Fruit fly (Drosophila melanogaster): ENCODE data around the gene CG31909.

Gene CG31909

DNA sequence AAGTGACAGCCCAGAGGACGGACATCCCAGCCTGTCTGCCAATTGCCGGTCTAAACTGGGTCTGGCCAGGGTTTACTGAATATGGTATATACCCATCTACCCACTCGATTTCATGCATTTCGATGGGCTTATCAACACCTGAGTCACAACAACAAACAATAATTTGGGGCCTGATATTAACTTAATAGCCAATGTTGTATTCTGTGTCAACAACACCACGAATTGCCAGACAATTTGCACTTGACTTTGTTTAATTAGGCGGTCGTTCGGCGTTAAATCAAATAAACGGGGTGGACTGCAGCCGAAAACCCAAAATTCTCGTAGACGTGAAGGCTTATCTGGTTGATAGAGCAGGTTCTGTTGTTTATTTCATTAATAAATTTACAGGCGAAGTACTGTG, 18.0 kb upstream of the CG31909 start (continued):
- TF ChIP-seq Vsx1 (GFP tag; optimal IDR thresholded peaks at IDR 0.05) (peak; percentile 57), CG11504 (tag; optimal IDR thresholded peaks at IDR 0.05) (no peak), CG7745 (tag; optimal IDR thresholded peaks at IDR 0.05) (no peak), kah (GFP tag; optimal IDR thresholded peaks at IDR 0.05) (no peak), CG9437 (GFP tag; optimal IDR thresholded peaks at IDR 0.05) (no peak), CkIIα-i1 (GFP tag; IDR thresholded peaks at IDR 0.05) (no peak), CG12071 (GFP tag; optimal IDR thresholded peaks at IDR 0.05) (peak; percentile 32), CG2889 (GFP tag; IDR thresholded peaks at IDR 0.05) (no peak), tio (GFP tag; optimal IDR thresholded peaks at IDR 0.05) (no peak), eyg (GFP tag; optimal IDR thresholded peaks at IDR 0.05) (peak; percentile 51), Hey (tag; optimal IDR thresholded peaks at IDR 0.05) (peak; percentile 38), Abd-B (GFP tag; optimal IDR thresholded peaks at IDR 0.05) (no peak), bbx (GFP tag; IDR thresholded peaks at IDR 0.05; ENCODE audit: partially characterized antibody) (no peak), CG9797 (GFP tag; optimal IDR thresholded peaks at IDR 0.05) (no peak), emc (GFP tag; optimal IDR thresholded peaks at IDR 0.05) (no peak), CG18764 (GFP tag; optimal IDR thresholded peaks at IDR 0.05) (no peak), BEAF-32 (GFP tag; optimal IDR thresholded peaks at IDR 0.05) (no peak), HLH54F (GFP tag; optimal IDR thresholded peaks at IDR 0.05) (no peak), phol (tag; optimal IDR thresholded peaks at IDR 0.05) (no peak), CG4282 (GFP tag; optimal IDR thresholded peaks at IDR 0.05) (no peak), CG18476 (GFP tag; optimal IDR thresholded peaks at IDR 0.05) (no peak), Hr78 (GFP tag; optimal IDR thresholded peaks at IDR 0.05) (no peak), Sry-β (GFP tag; optimal IDR thresholded peaks at IDR 0.05) (no peak), peb (GFP tag; IDR thresholded peaks at IDR 0.05) (no peak), CG14014 (GFP tag; IDR thresholded peaks at IDR 0.05) (peak; percentile 31; the same call in 1 of the 2 replicates), cato (GFP tag; optimal IDR thresholded peaks at IDR 0.05; ENCODE audit: borderline replicate concordance) (no peak), ash1 (GFP tag; optimal IDR thresholded peaks at IDR 0.05) (no peak), CG31388 (GFP tag; optimal IDR thresholded peaks at IDR 0.05) (no peak), CG2116 (GFP tag; optimal IDR thresholded peaks at IDR 0.05) (no peak), Mad (GFP tag; optimal IDR thresholded peaks at IDR 0.05) (peak; percentile 29), corto (GFP tag; optimal IDR thresholded peaks at IDR 0.05) (peak; percentile 76), Pdp1 (GFP tag; optimal IDR thresholded peaks at IDR 0.05) (no peak), CG14667 (GFP tag; IDR thresholded peaks at IDR 0.05) (no peak), NFAT (GFP tag; IDR thresholded peaks at IDR 0.05) (no peak), CG16815 (GFP tag; optimal IDR thresholded peaks at IDR 0.05) (no peak), gcm2 (GFP tag; optimal IDR thresholded peaks at IDR 0.05) (no peak), CG8290 (GFP tag; optimal IDR thresholded peaks at IDR 0.05) (no peak), CG8290 (tag; optimal IDR thresholded peaks at IDR 0.05) (no peak), grau (tag; optimal IDR thresholded peaks at IDR 0.05) (peak; percentile 2), gsb (GFP tag; IDR thresholded peaks at IDR 0.05) (no peak), stc (GFP tag; IDR thresholded peaks at IDR 0.05) (no peak), CG7357 (GFP tag; IDR thresholded peaks at IDR 0.05) (no peak), CG11093 (GFP tag; IDR thresholded peaks at IDR 0.05) (no peak), ems (GFP tag; optimal IDR thresholded peaks at IDR 0.05) (no peak), pros (GFP tag; optimal IDR thresholded peaks at IDR 0.05) (no peak), CG10654 (GFP tag; optimal IDR thresholded peaks at IDR 0.05) (no peak), Side (GFP tag; optimal IDR thresholded peaks at IDR 0.05) (peak; percentile 15), ken (GFP tag; IDR thresholded peaks at IDR 0.05) (no peak), CG15269 (tag; optimal IDR thresholded peaks at IDR 0.05) (peak; percentile 45), CG6272 (GFP tag; IDR thresholded peaks at IDR 0.05) (no peak), CG33213 (GFP tag; optimal IDR thresholded peaks at IDR 0.05) (no peak), fu2 (GFP tag; optimal IDR thresholded peaks at IDR 0.05) (no peak)
